Fruit fly (Drosophila melanogaster) whole organism, embryonic: ENCODE measurements around the gene enc.

ENCODE experiments used
- Bdp1 ChIP-seq: fragments of 200-800 bp; sonication (Bioruptor generic); optimal IDR thresholded peaks from 3 replicates; lab custom pipeline; 2016; ENCODE audit warnings: missing biosample characterization, missing genetic modification characterization
- CG1024 ChIP-seq: fragments of 200-800 bp; sonication (Bioruptor generic); IDR thresholded peaks from 2 replicates; pipeline ENCODE4 v1.3.6; 2022; ENCODE audit warnings: missing biosample characterization, missing genetic modification characterization
- CG11093 ChIP-seq: fragments of 200-800 bp; sonication (Bioruptor generic); IDR thresholded peaks from 3 replicates; pipeline ENCODE4 v1.3.6; 2022; ENCODE audit warnings: missing biosample characterization, missing genetic modification characterization
- CG11456 ChIP-seq: fragments of 200-800 bp; sonication (Bioruptor generic); IDR thresholded peaks from 3 replicates; pipeline ENCODE4 v1.3.6; 2022; ENCODE audit warnings: missing biosample characterization, missing genetic modification characterization
- CG12104 ChIP-seq: fragments of 200-800 bp; sonication (Bioruptor generic); optimal IDR thresholded peaks from 3 replicates; lab custom pipeline; 2016; ENCODE audit warnings: missing biosample characterization, missing genetic modification characterization
- CG12155 ChIP-seq: fragments of 200-800 bp; sonication (Bioruptor generic); optimal IDR thresholded peaks from 3 replicates; lab custom pipeline; 2016; ENCODE audit warnings: missing biosample characterization, missing genetic modification characterization
- CG13123 ChIP-seq: fragments of 200-800 bp; sonication (Bioruptor generic); optimal IDR thresholded peaks from 2 replicates; lab custom pipeline; 2016; ENCODE audit warnings: missing biosample characterization, missing genetic modification characterization
- CG15073 ChIP-seq: fragments of 200-800 bp; sonication (Bioruptor generic); optimal IDR thresholded peaks from 2 replicates; lab custom pipeline; 2016; ENCODE audit warnings: missing biosample characterization, missing genetic modification characterization
- CG1603 ChIP-seq: fragments of 200-800 bp; sonication (Bioruptor generic); optimal IDR thresholded peaks from 2 replicates; lab custom pipeline; 2019; ENCODE audit warnings: missing biosample characterization, mild to moderate bottlenecking, missing genetic modification characterization, moderate library complexity
- CG17361 ChIP-seq: fragments of 200-800 bp; sonication (Bioruptor generic); IDR thresholded peaks from 3 replicates; pipeline ENCODE4 v1.3.6; 2022; ENCODE audit warnings: missing biosample characterization, missing genetic modification characterization
- CG1832 ChIP-seq: fragments of 200-800 bp; sonication (Bioruptor generic); optimal IDR thresholded peaks from 2 replicates; lab custom pipeline; 2017; ENCODE audit warnings: missing biosample characterization, mild to moderate bottlenecking, missing genetic modification characterization, inconsistent platforms
- CG3065 ChIP-seq: fragments of 200-800 bp; sonication (Bioruptor generic); optimal IDR thresholded peaks from 2 replicates; lab custom pipeline; 2016; ENCODE audit warnings: missing biosample characterization, missing genetic modification characterization
- CG33557 ChIP-seq: fragments of 200-800 bp; sonication (Bioruptor generic); optimal IDR thresholded peaks from 2 replicates; lab custom pipeline; 2019; ENCODE audit warnings: missing biosample characterization, mild to moderate bottlenecking, missing genetic modification characterization, moderate library complexity
- CG3838 ChIP-seq: fragments of 200-800 bp; sonication (Bioruptor generic); optimal IDR thresholded peaks from 3 replicates; lab custom pipeline; 2016; ENCODE audit warnings: missing biosample characterization, missing genetic modification characterization
- CG6175 ChIP-seq: fragments of 200-800 bp; sonication (Bioruptor generic); IDR thresholded peaks from 3 replicates; pipeline ENCODE4 v1.3.6; 2022; ENCODE audit warnings: missing biosample characterization, missing genetic modification characterization
- CG6791 ChIP-seq: fragments of 200-800 bp; sonication (Bioruptor generic); IDR thresholded peaks from 3 replicates; pipeline ENCODE4 v1.3.6; 2022; ENCODE audit warnings: missing biosample characterization, missing genetic modification characterization; ENCODE audit not compliant: partially characterized antibody
- CG7745 ChIP-seq: fragments of 200-800 bp; sonication (Bioruptor generic); optimal IDR thresholded peaks from 2 replicates; lab custom pipeline; 2018; ENCODE audit warnings: missing biosample characterization, mild to moderate bottlenecking, missing genetic modification characterization, moderate library complexity
- CG8924 ChIP-seq: fragments of 200-800 bp; optimal IDR thresholded peaks from 3 replicates; lab custom pipeline; 2019; ENCODE audit warnings: missing biosample characterization, mild to moderate bottlenecking, missing genetic modification characterization, moderate library complexity
- Dek ChIP-seq: fragments of 200-800 bp; sonication (Bioruptor generic); optimal IDR thresholded peaks from 3 replicates; lab custom pipeline; 2019; ENCODE audit warnings: missing biosample characterization, mild to moderate bottlenecking, missing genetic modification characterization, moderate library complexity
- Dp ChIP-seq: fragments of 200-800 bp; sonication (Bioruptor generic); optimal IDR thresholded peaks from 2 replicates; lab custom pipeline; 2018; ENCODE audit warnings: missing biosample characterization, mild to moderate bottlenecking, missing genetic modification characterization, moderate library complexity
- Ets65A ChIP-seq: fragments of 200-800 bp; sonication (Bioruptor generic); peaks from one replicate; lab custom pipeline; 2016; ENCODE audit warnings: missing biosample characterization, missing genetic modification characterization
- HmgZ ChIP-seq: fragments of 200-800 bp; sonication (Bioruptor generic); optimal IDR thresholded peaks from 2 replicates; lab custom pipeline; 2018; ENCODE audit warnings: missing biosample characterization, mild to moderate bottlenecking, missing genetic modification characterization
- Jarid2 ChIP-seq: fragments of 200-800 bp; sonication (Bioruptor generic); optimal IDR thresholded peaks from 3 replicates; lab custom pipeline; 2017; ENCODE audit warnings: mild to moderate bottlenecking, missing biosample characterization, missing genetic modification reagents, missing genetic modification characterization
- Mad ChIP-seq: fragments of 200-800 bp; sonication (Bioruptor generic); optimal IDR thresholded peaks from 2 replicates; lab custom pipeline; 2016; ENCODE audit warnings: missing biosample characterization, missing genetic modification characterization
- Max ChIP-seq: fragments of 200-800 bp; sonication (Bioruptor generic); optimal IDR thresholded peaks from 2 replicates; lab custom pipeline; 2016; ENCODE audit warnings: missing biosample characterization, mild to moderate bottlenecking, missing genetic modification characterization
- Myb ChIP-seq: fragments of 200-800 bp; sonication (Bioruptor generic); optimal IDR thresholded peaks from 2 replicates; lab custom pipeline; 2016; ENCODE audit warnings: missing biosample characterization, missing genetic modification characterization
- NC2α ChIP-seq: fragments of 200-800 bp; sonication (Bioruptor generic); optimal IDR thresholded peaks from 2 replicates; lab custom pipeline; 2016; ENCODE audit warnings: missing biosample characterization, missing genetic modification characterization
- Nf-YB ChIP-seq: fragments of 200-800 bp; sonication (Bioruptor generic); optimal IDR thresholded peaks from 3 replicates; lab custom pipeline; 2019; ENCODE audit warnings: missing biosample characterization, mild to moderate bottlenecking, missing genetic modification characterization, moderate library complexity
- Spps ChIP-seq: fragments of 200-800 bp; sonication (Bioruptor generic); optimal IDR thresholded peaks from 2 replicates; lab custom pipeline; 2018; ENCODE audit warnings: missing biosample characterization, mild to moderate bottlenecking, missing genetic modification characterization
- Sry-δ ChIP-seq: fragments of 200-800 bp; sonication (Bioruptor generic); optimal IDR thresholded peaks from 2 replicates; lab custom pipeline; 2016; ENCODE audit warnings: missing biosample characterization, missing genetic modification characterization
- Trl ChIP-seq, 3 experiments: fragments of >200 bp in 2 of 3; fragments of 200-800 bp in 1 of 3; sonication (Bioruptor generic) in 1 of 3; optimal IDR thresholded peaks; 2 replicates in 1 of 3; 3 replicates in 2 of 3; lab custom pipeline; 2016 to 2017; ENCODE audit warnings: missing biosample characterization in 1 of 3, missing genetic modification characterization in 1 of 3
- Xrp1 ChIP-seq: fragments of 200-800 bp; sonication (Bioruptor generic); IDR thresholded peaks from 2 replicates; pipeline ENCODE4 v1.3.6; 2022; ENCODE audit warnings: missing biosample characterization, missing genetic modification characterization
- bab2 ChIP-seq: fragments of 200-800 bp; sonication (Bioruptor generic); optimal IDR thresholded peaks from 2 replicates; lab custom pipeline; 2016; ENCODE audit warnings: missing biosample characterization, missing genetic modification characterization
- bigmax ChIP-seq: fragments of 200-800 bp; sonication (Bioruptor generic); optimal IDR thresholded peaks from 2 replicates; lab custom pipeline; 2018; ENCODE audit warnings: missing biosample characterization, mild to moderate bottlenecking, missing genetic modification characterization
- chinmo ChIP-seq: fragments of 200-800 bp; sonication (Bioruptor generic); IDR thresholded peaks from 4 replicates; pipeline ENCODE4 v1.3.6; 2022; ENCODE audit warnings: missing biosample characterization, missing genetic modification characterization; ENCODE audit not compliant: partially characterized antibody
- fd64A ChIP-seq: fragments of 200-800 bp; sonication (Bioruptor generic); optimal IDR thresholded peaks from 3 replicates; lab custom pipeline; 2018; ENCODE audit warnings: missing biosample characterization, mild to moderate bottlenecking, missing genetic modification characterization
- gt ChIP-seq: fragments of 200-800 bp; sonication (Bioruptor generic); IDR thresholded peaks from 2 replicates; pipeline ENCODE4 v1.3.6; 2022; ENCODE audit warnings: missing biosample characterization, missing genetic modification characterization
- hbn ChIP-seq: fragments of 200-800 bp; sonication (Bioruptor generic); IDR thresholded peaks from 2 replicates; pipeline ENCODE4 v1.3.6; 2022; ENCODE audit warnings: missing biosample characterization, missing genetic modification characterization; ENCODE audit not compliant: partially characterized antibody
- klu ChIP-seq: fragments of 200-800 bp; sonication (Bioruptor generic); IDR thresholded peaks from 2 replicates; pipeline ENCODE4 v1.3.6; 2022; ENCODE audit warnings: missing biosample characterization, missing genetic modification characterization
- lilli ChIP-seq: fragments of 200-800 bp; sonication (Bioruptor generic); optimal IDR thresholded peaks from 3 replicates; lab custom pipeline; 2016; ENCODE audit warnings: missing biosample characterization, missing genetic modification characterization
- lmd ChIP-seq: fragments of 200-800 bp; sonication (Bioruptor generic); IDR thresholded peaks from 2 replicates; pipeline ENCODE4 v1.3.6; 2022; ENCODE audit warnings: missing biosample characterization, missing genetic modification characterization
- luna ChIP-seq: fragments of 200-800 bp; sonication (Bioruptor generic); optimal IDR thresholded peaks from 2 replicates; lab custom pipeline; 2016; ENCODE audit warnings: missing biosample characterization, missing genetic modification characterization
- mirr ChIP-seq: fragments of 200-800 bp; sonication (Bioruptor generic); optimal IDR thresholded peaks from 3 replicates; lab custom pipeline; 2018; ENCODE audit warnings: missing biosample characterization, mild to moderate bottlenecking, missing genetic modification characterization
- nau ChIP-seq: fragments of 200-800 bp; sonication (Bioruptor generic); optimal IDR thresholded peaks from 3 replicates; lab custom pipeline; 2017; ENCODE audit warnings: missing biosample characterization, mild to moderate bottlenecking, missing genetic modification characterization, missing genetic modification reagents
- peb ChIP-seq: fragments of 200-800 bp; sonication (Bioruptor generic); IDR thresholded peaks from 2 replicates; pipeline ENCODE4 v1.3.6; 2022; ENCODE audit warnings: missing biosample characterization, missing genetic modification characterization
- pita ChIP-seq: fragments of 200-800 bp; sonication (Bioruptor generic); optimal IDR thresholded peaks from 2 replicates; lab custom pipeline; 2017; ENCODE audit warnings: missing biosample characterization, mild to moderate bottlenecking, missing genetic modification characterization
- salm ChIP-seq: fragments of 200-800 bp; sonication (Bioruptor generic); optimal IDR thresholded peaks from 2 replicates; lab custom pipeline; 2018; ENCODE audit warnings: missing biosample characterization, mild to moderate bottlenecking, missing genetic modification characterization
- sna ChIP-seq: fragments of 200-800 bp; sonication (Bioruptor generic); IDR thresholded peaks from 2 replicates; pipeline ENCODE4 v1.3.6; 2022; ENCODE audit warnings: missing biosample characterization, missing genetic modification characterization; ENCODE audit not compliant: partially characterized antibody
- trh ChIP-seq: fragments of 200-800 bp; sonication (Bioruptor generic); optimal IDR thresholded peaks from 2 replicates; lab custom pipeline; 2016; ENCODE audit warnings: missing biosample characterization, missing genetic modification characterization
- wek ChIP-seq: fragments of 200-800 bp; sonication (Bioruptor generic); optimal IDR thresholded peaks from 3 replicates; lab custom pipeline; 2018; ENCODE audit warnings: missing biosample characterization, mild to moderate bottlenecking, missing genetic modification characterization, moderate library complexity
- z ChIP-seq: fragments of 200-800 bp; sonication (Bioruptor generic); IDR thresholded peaks from 3 replicates; pipeline ENCODE4 v1.3.6; 2022; ENCODE audit warnings: missing biosample characterization, missing genetic modification characterization

The enc gene

DNA sequence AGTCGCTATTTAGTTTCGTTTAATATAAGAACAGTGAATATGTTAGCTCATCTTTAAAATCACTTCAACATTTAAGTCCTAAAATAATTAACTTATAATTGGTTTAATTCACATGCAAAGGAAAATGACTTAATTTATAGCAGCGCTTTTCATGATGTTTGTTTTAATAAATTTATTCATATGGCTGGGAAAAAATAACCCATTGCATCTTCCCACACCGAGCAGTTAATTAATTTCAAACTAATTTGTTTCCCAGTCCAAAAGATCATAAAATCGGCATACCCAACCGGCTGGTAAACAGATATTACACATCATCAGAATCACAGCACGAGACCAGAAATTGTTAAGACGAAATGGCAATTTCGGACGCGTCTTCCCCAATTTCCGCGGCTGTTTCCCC lies 47.7 kb upstream of the enc start (continued):
- TF ChIP-seq CG1603 (peak; percentile 4), CG12104 (GFP tag; lab: Kevin White, UChicago) (no peak), bigmax (GFP tag; lab: Kevin White, UChicago) (no peak), CG12155 (no peak), peb (GFP tag; lab: Robert Waterston, UW) (no peak), chinmo (GFP tag; lab: Robert Waterston, UW) (no peak), hbn (GFP tag; lab: Robert Waterston, UW) (no peak), CG13123 (GFP tag; lab: Kevin White, UChicago) (no peak), mirr (GFP tag; lab: Kevin White, UChicago) (no peak), NC2α (GFP tag; lab: Kevin White, UChicago) (no peak), Xrp1 (GFP tag; lab: Robert Waterston, UW) (0 out of 2 replicates have a peak, but pooled peaks have one; percentile 12), CG15073 (GFP tag; lab: Kevin White, UChicago) (no peak), wek (GFP tag; lab: Kevin White, UChicago) (no peak), lmd (GFP tag; lab: Robert Waterston, UW) (peak; percentile 71; the same call in 1 of the 2 replicates), CG33557 (GFP tag; lab: Kevin White, UChicago) (no peak), CG3065 (no peak), bab2 (GFP tag; lab: Kevin White, UChicago) (peak; percentile 29), CG6791 (GFP tag; lab: Robert Waterston, UW) (no peak), Ets65A (GFP tag; lab: Kevin White, UChicago) (peak; percentile 97), Myb (GFP tag; lab: Kevin White, UChicago) (peak; percentile 18), Jarid2 (GFP tag; lab: Kevin White, UChicago) (no peak), salm (no peak), Sry-δ (GFP tag; lab: Kevin White, UChicago) (no peak), fd64A (GFP tag; lab: Kevin White, UChicago) (no peak), Dp (no peak), CG1832 (no peak), CG8924 (tag; lab: Kevin White, UChicago) (no peak), Bdp1 (GFP tag; lab: Kevin White, UChicago) (no peak), Trl (optimal IDR thresholded peaks at IDR 0.05; lab: Kevin White, UChicago) (no peak), Trl (GFP tag; optimal IDR thresholded peaks at IDR 0.05; lab: Kevin White, UChicago) (no peak), Nf-YB (no peak), Max (GFP tag; lab: Kevin White, UChicago) (no peak), CG6175 (no peak), trh (GFP tag; lab: Kevin White, UChicago) (peak; percentile 31), nau (GFP tag; lab: Kevin White, UChicago) (no peak), gt (GFP tag; lab: Robert Waterston, UW) (no peak), z (GFP tag; lab: Robert Waterston, UW) (no peak), lilli (GFP tag; lab: Kevin White, UChicago) (peak; percentile 66), Spps (tag; lab: Kevin White, UChicago) (no peak), klu (GFP tag; lab: Robert Waterston, UW) (0 out of 2 replicates have a peak, but pooled peaks have one; percentile 51), Dek (tag; lab: Kevin White, UChicago) (peak; percentile 37), CG11456 (GFP tag; lab: Robert Waterston, UW) (peak; percentile 58; the same call in 1 of the 3 replicates), Mad (GFP tag; lab: Kevin White, UChicago) (no peak), CG7745 (tag; lab: Kevin White, UChicago) (no peak), CG3838 (no peak), CG11093 (GFP tag; lab: Robert Waterston, UW) (no peak), CG1024 (GFP tag; lab: Robert Waterston, UW) (no peak), CG17361 (GFP tag; lab: Robert Waterston, UW) (no peak), pita (GFP tag; lab: Kevin White, UChicago) (no peak), sna (GFP tag; lab: Robert Waterston, UW) (no peak), HmgZ (tag; lab: Kevin White, UChicago) (peak; percentile 44), luna (GFP tag; lab: Kevin White, UChicago) (no peak)
